Fruit fly (Drosophila melanogaster) whole organism, embryonic: ENCODE data around the gene Chd1.

ENCODE experiments used
- Ada2b ChIP-seq: fragments of 200-800 bp; sonication (Bioruptor generic); IDR thresholded peaks from 2 replicates; pipeline ENCODE4 v1.3.6; 2022; ENCODE audit warnings: missing biosample characterization, missing genetic modification characterization
- CG10209 ChIP-seq: fragments of 200-800 bp; sonication (Bioruptor generic); optimal IDR thresholded peaks from 3 replicates; lab custom pipeline; 2017; ENCODE audit warnings: missing biosample characterization, mild to moderate bottlenecking, missing genetic modification characterization, missing genetic modification reagents
- CG10462 ChIP-seq: fragments of 200-800 bp; sonication (Bioruptor generic); optimal IDR thresholded peaks from 2 replicates; lab custom pipeline; 2016; ENCODE audit warnings: missing biosample characterization, missing genetic modification characterization
- CG11723 ChIP-seq: fragments of 200-800 bp; sonication (Bioruptor generic); optimal IDR thresholded peaks from 2 replicates; lab custom pipeline; 2017; ENCODE audit warnings: missing biosample characterization, mild to moderate bottlenecking, missing genetic modification characterization
- CG1233 ChIP-seq: fragments of 200-800 bp; sonication (Bioruptor generic); optimal IDR thresholded peaks from 4 replicates; lab custom pipeline; 2018; ENCODE audit warnings: missing biosample characterization, mild to moderate bottlenecking, missing genetic modification characterization
- CG12391 ChIP-seq: fragments of 200-800 bp; sonication (Bioruptor generic); optimal IDR thresholded peaks from 3 replicates; lab custom pipeline; 2018; ENCODE audit warnings: missing biosample characterization, mild to moderate bottlenecking, missing genetic modification characterization, moderate library complexity
- CG13287 ChIP-seq: fragments of 200-800 bp; sonication (Bioruptor generic); IDR thresholded peaks from 2 replicates; pipeline ENCODE4 v1.3.6; 2022; ENCODE audit warnings: missing biosample characterization, missing genetic modification characterization; ENCODE audit not compliant: partially characterized antibody
- CG15479 ChIP-seq: fragments of 200-800 bp; sonication (Bioruptor generic); optimal IDR thresholded peaks from 3 replicates; lab custom pipeline; 2019; ENCODE audit warnings: missing biosample characterization, mild to moderate bottlenecking, missing genetic modification characterization, moderate library complexity
- CG17912 ChIP-seq: fragments of 200-800 bp; sonication (Bioruptor generic); optimal IDR thresholded peaks from 2 replicates; lab custom pipeline; 2018; ENCODE audit warnings: missing biosample characterization, mild to moderate bottlenecking, missing genetic modification characterization
- CG2116 ChIP-seq: fragments of 200-800 bp; sonication (Bioruptor generic); optimal IDR thresholded peaks from 3 replicates; lab custom pipeline; 2018; ENCODE audit warnings: missing biosample characterization, mild to moderate bottlenecking, missing genetic modification characterization
- CG33213 ChIP-seq: fragments of 200-800 bp; sonication (Bioruptor generic); optimal IDR thresholded peaks from 3 replicates; lab custom pipeline; 2016; ENCODE audit warnings: missing biosample characterization, missing genetic modification characterization
- CG5953 ChIP-seq: fragments of 200-800 bp; sonication (Bioruptor generic); IDR thresholded peaks from 2 replicates; pipeline ENCODE4 v1.3.6; 2022; ENCODE audit warnings: missing biosample characterization, missing genetic modification characterization
- CG6683 ChIP-seq: fragments of 200-800 bp; sonication (Bioruptor generic); optimal IDR thresholded peaks from 2 replicates; lab custom pipeline; 2017; ENCODE audit warnings: missing biosample characterization, mild to moderate bottlenecking, missing genetic modification characterization, missing genetic modification reagents
- CG8281 ChIP-seq: fragments of 200-800 bp; sonication (Bioruptor generic); optimal IDR thresholded peaks from 2 replicates; lab custom pipeline; 2018; ENCODE audit warnings: missing biosample characterization, mild to moderate bottlenecking, missing genetic modification characterization, moderate library complexity
- Dp ChIP-seq: fragments of 200-800 bp; sonication (Bioruptor generic); optimal IDR thresholded peaks from 2 replicates; lab custom pipeline; 2018; ENCODE audit warnings: missing biosample characterization, mild to moderate bottlenecking, missing genetic modification characterization, moderate library complexity
- HmgZ ChIP-seq: fragments of 200-800 bp; sonication (Bioruptor generic); optimal IDR thresholded peaks from 2 replicates; lab custom pipeline; 2018; ENCODE audit warnings: missing biosample characterization, mild to moderate bottlenecking, missing genetic modification characterization
- Lhr ChIP-seq: fragments of 200-800 bp; sonication (Bioruptor generic); optimal IDR thresholded peaks from 3 replicates; lab custom pipeline; 2017; ENCODE audit warnings: mild to moderate bottlenecking, missing biosample characterization, missing genetic modification reagents, missing genetic modification characterization
- Mad ChIP-seq: fragments of 200-800 bp; sonication (Bioruptor generic); optimal IDR thresholded peaks from 2 replicates; lab custom pipeline; 2016; ENCODE audit warnings: missing biosample characterization, missing genetic modification characterization
- Mrtf ChIP-seq: fragments of 200-800 bp; sonication (Bioruptor generic); IDR thresholded peaks from 3 replicates; pipeline ENCODE4 v1.3.6; 2022; ENCODE audit warnings: missing biosample characterization, missing genetic modification characterization
- NC2β ChIP-seq: fragments of 200-800 bp; sonication (Bioruptor generic); optimal IDR thresholded peaks from 2 replicates; lab custom pipeline; 2016; ENCODE audit warnings: missing biosample characterization, missing genetic modification characterization
- NfI ChIP-seq: fragments of 200-800 bp; sonication (Bioruptor generic); optimal IDR thresholded peaks from 3 replicates; lab custom pipeline; 2018; ENCODE audit warnings: missing biosample characterization, mild to moderate bottlenecking, missing genetic modification characterization, moderate library complexity
- Opbp ChIP-seq: fragments of 200-800 bp; sonication (Bioruptor generic); IDR thresholded peaks from 3 replicates; pipeline ENCODE4 v1.3.6; 2022; ENCODE audit warnings: missing biosample characterization, missing genetic modification characterization; ENCODE audit not compliant: partially characterized antibody
- Side ChIP-seq: fragments of 200-800 bp; sonication (Bioruptor generic); optimal IDR thresholded peaks from 2 replicates; lab custom pipeline; 2016; ENCODE audit warnings: missing biosample characterization, missing genetic modification characterization
- Sry-β ChIP-seq: fragments of 200-800 bp; sonication (Bioruptor generic); optimal IDR thresholded peaks from 2 replicates; lab custom pipeline; 2018; ENCODE audit warnings: missing biosample characterization, mild to moderate bottlenecking, missing genetic modification characterization, moderate library complexity
- Tbp ChIP-seq: fragments of >200 bp; optimal IDR thresholded peaks from 2 replicates; lab custom pipeline; 2018; ENCODE audit warnings: missing biosample characterization, missing genetic modification characterization
- Trl ChIP-seq, 3 experiments: fragments of >200 bp in 2 of 3; fragments of 200-800 bp in 1 of 3; sonication (Bioruptor generic) in 1 of 3; optimal IDR thresholded peaks; 2 replicates in 1 of 3; 3 replicates in 2 of 3; lab custom pipeline; 2016 to 2017; ENCODE audit warnings: missing biosample characterization in 1 of 3, missing genetic modification characterization in 1 of 3
- ase ChIP-seq: fragments of 200-800 bp; sonication (Bioruptor generic); IDR thresholded peaks from 3 replicates; pipeline ENCODE4 v1.3.6; 2022; ENCODE audit warnings: missing biosample characterization, missing genetic modification characterization
- bbx ChIP-seq: fragments of 200-800 bp; sonication (Bioruptor generic); IDR thresholded peaks from 2 replicates; pipeline ENCODE4 v1.3.6; 2022; ENCODE audit warnings: missing biosample characterization, missing genetic modification characterization; ENCODE audit not compliant: partially characterized antibody
- bcd ChIP-seq: fragments of 200-800 bp; sonication (Bioruptor generic); optimal IDR thresholded peaks from 2 replicates; lab custom pipeline; 2017; ENCODE audit warnings: missing biosample characterization, mild to moderate bottlenecking, missing genetic modification characterization
- chm ChIP-seq: fragments of 200-800 bp; sonication (Bioruptor generic); IDR thresholded peaks from 2 replicates; pipeline ENCODE4 v1.3.6; 2022; ENCODE audit warnings: missing biosample characterization, missing genetic modification characterization
- dpn ChIP-seq, 2 experiments: fragments of 200-800 bp; sonication (Bioruptor generic); optimal IDR thresholded peaks; 3 replicates each; lab custom pipeline; 2016; ENCODE audit warnings: missing biosample characterization in 2 of 2, missing genetic modification characterization in 2 of 2
- gce ChIP-seq: fragments of 200-800 bp; sonication (Bioruptor generic); IDR thresholded peaks from 3 replicates; pipeline ENCODE4 v1.3.6; 2022; ENCODE audit warnings: missing biosample characterization, missing genetic modification characterization
- grn ChIP-seq: fragments of 200-800 bp; sonication (Bioruptor generic); optimal IDR thresholded peaks from 3 replicates; lab custom pipeline; 2017; ENCODE audit warnings: missing biosample characterization, missing genetic modification characterization
- inv ChIP-seq: fragments of 200-800 bp; sonication (Bioruptor generic); IDR thresholded peaks from 2 replicates; pipeline ENCODE4 v1.3.6; 2022; ENCODE audit warnings: missing biosample characterization, missing genetic modification characterization; ENCODE audit not compliant: partially characterized antibody
- mam ChIP-seq: fragments of 200-800 bp; sonication (Bioruptor generic); optimal IDR thresholded peaks from 3 replicates; lab custom pipeline; 2016; ENCODE audit warnings: missing biosample characterization, missing genetic modification characterization
- pros ChIP-seq: fragments of 200-800 bp; sonication (Bioruptor generic); optimal IDR thresholded peaks from 3 replicates; lab custom pipeline; 2019; ENCODE audit warnings: missing biosample characterization, mild to moderate bottlenecking, missing genetic modification characterization, moderate library complexity
- pzg ChIP-seq: fragments of 200-800 bp; sonication (Bioruptor generic); optimal IDR thresholded peaks from 3 replicates; lab custom pipeline; 2018; ENCODE audit warnings: missing biosample characterization, mild to moderate bottlenecking, missing genetic modification characterization, moderate library complexity
- salm ChIP-seq: fragments of 200-800 bp; sonication (Bioruptor generic); optimal IDR thresholded peaks from 2 replicates; lab custom pipeline; 2018; ENCODE audit warnings: missing biosample characterization, mild to moderate bottlenecking, missing genetic modification characterization
- sens-2 ChIP-seq: fragments of 200-800 bp; sonication (Bioruptor generic); IDR thresholded peaks from 2 replicates; pipeline ENCODE4 v1.3.6; 2022; ENCODE audit warnings: missing biosample characterization, missing genetic modification characterization
- sqz ChIP-seq: fragments of 200-800 bp; sonication (Bioruptor generic); optimal IDR thresholded peaks from 3 replicates; lab custom pipeline; 2018; ENCODE audit warnings: missing biosample characterization, mild to moderate bottlenecking, missing genetic modification characterization
- sug ChIP-seq: fragments of 200-800 bp; optimal IDR thresholded peaks from 2 replicates; lab custom pipeline; 2019; ENCODE audit warnings: missing biosample characterization, mild to moderate bottlenecking, missing genetic modification characterization, moderate library complexity
- usp ChIP-seq: fragments of >200 bp; optimal IDR thresholded peaks from 2 replicates; lab custom pipeline; 2017; ENCODE audit warnings: missing biosample characterization, missing genetic modification characterization
- zen2 ChIP-seq: fragments of 200-800 bp; sonication (Bioruptor generic); IDR thresholded peaks from 3 replicates; pipeline ENCODE4 v1.3.6; 2022; ENCODE audit warnings: missing biosample characterization, missing genetic modification characterization; ENCODE audit not compliant: partially characterized antibody

Chd1 gene

dm6 chr2L:3029012-3029411, 41.5 kb upstream of the Chd1 start, which contains the start of the genes Sf3b2 and CG17219 (continued):
- no peak for TF ChIP-seq CG5953 (GFP tag; lab: Robert Waterston, UW)
- peak; percentile 51 for TF ChIP-seq NC2β (GFP tag; lab: Kevin White, UChicago)
- no peak for TF ChIP-seq CG6683 (GFP tag; lab: Kevin White, UChicago)
- no peak for TF ChIP-seq sug (tag; lab: Kevin White, UChicago)
- no peak for TF ChIP-seq Tbp (GFP tag; lab: Kevin White, UChicago)
- no peak for TF ChIP-seq bcd (GFP tag; lab: Kevin White, UChicago)
- no peak for TF ChIP-seq grn
- peak; percentile 89 for TF ChIP-seq pzg (GFP tag; lab: Kevin White, UChicago)
- peak in 1 of 2 experiments; percentile 26 for TF ChIP-seq dpn (GFP tag; optimal IDR thresholded peaks at IDR 0.05; lab: Kevin White, UChicago)
- TF ChIP-seq Lhr (GFP tag; lab: Kevin White, UChicago), result no peak
- TF ChIP-seq Sry-β (GFP tag; lab: Kevin White, UChicago), result peak; percentile 45
- TF ChIP-seq Mad (GFP tag; lab: Kevin White, UChicago), result peak; percentile 42
- TF ChIP-seq sens-2 (GFP tag; lab: Robert Waterston, UW), result no peak
- TF ChIP-seq inv (GFP tag; lab: Robert Waterston, UW), result peak; percentile 50; the same call in 1 of the 2 replicates
- TF ChIP-seq zen2, result no peak; the same call in 2 of the 3 replicates
- TF ChIP-seq CG10209 (GFP tag; lab: Kevin White, UChicago), result no peak
- no peak for TF ChIP-seq CG8281 (tag; lab: Kevin White, UChicago)
- no peak for TF ChIP-seq ase (GFP tag; lab: Robert Waterston, UW)
- no peak for TF ChIP-seq CG1233 (GFP tag; lab: Kevin White, UChicago)
- TF ChIP-seq gce, result no peak
- TF ChIP-seq CG33213 (GFP tag; lab: Kevin White, UChicago), result peak; percentile 4
- TF ChIP-seq chm (GFP tag; lab: Robert Waterston, UW), result no peak
- TF ChIP-seq NfI (GFP tag; lab: Kevin White, UChicago), result peak; percentile 28
- TF ChIP-seq Trl (optimal IDR thresholded peaks at IDR 0.05; lab: Kevin White, UChicago), result no peak
- peak; percentile 7 for TF ChIP-seq Trl (GFP tag; optimal IDR thresholded peaks at IDR 0.05; lab: Kevin White, UChicago)
- TF ChIP-seq bbx (GFP tag; lab: Robert Waterston, UW), result peak; percentile 73
- TF ChIP-seq Mrtf (GFP tag; lab: Robert Waterston, UW), result no peak
- no peak for TF ChIP-seq CG12391 (tag; lab: Kevin White, UChicago)
- no peak for TF ChIP-seq CG15479 (GFP tag; lab: Kevin White, UChicago)
- peak; percentile 80 for TF ChIP-seq CG13287 (GFP tag; lab: Robert Waterston, UW)
- no peak for TF ChIP-seq sqz (GFP tag; lab: Kevin White, UChicago)
- TF ChIP-seq Side (GFP tag; lab: Kevin White, UChicago), result peak; percentile 18
- TF ChIP-seq mam (GFP tag; lab: Kevin White, UChicago), result peak; percentile 39
- peak; percentile 56 for TF ChIP-seq CG2116 (GFP tag; lab: Kevin White, UChicago)
- no peak for TF ChIP-seq CG10462
- no peak for TF ChIP-seq Ada2b
- TF ChIP-seq Dp (GFP tag; lab: Kevin White, UChicago), result peak; percentile 64
- peak; percentile 9 for TF ChIP-seq CG17912 (GFP tag; lab: Kevin White, UChicago)
- no peak for TF ChIP-seq usp (GFP tag; lab: Kevin White, UChicago)
- no peak for TF ChIP-seq salm (tag; lab: Kevin White, UChicago)
- peak; percentile 60 for TF ChIP-seq HmgZ (tag; lab: Kevin White, UChicago)
- TF ChIP-seq CG11723 (GFP tag; lab: Kevin White, UChicago), result no peak
- peak; percentile 77 for TF ChIP-seq Opbp
- no peak for TF ChIP-seq pros (GFP tag; lab: Kevin White, UChicago)
- TF ChIP-seq, all 482 proteins: peak for 87
